Worm (Caenorhabditis elegans): ENCODE measurements around the gene chup-1.

DNA sequence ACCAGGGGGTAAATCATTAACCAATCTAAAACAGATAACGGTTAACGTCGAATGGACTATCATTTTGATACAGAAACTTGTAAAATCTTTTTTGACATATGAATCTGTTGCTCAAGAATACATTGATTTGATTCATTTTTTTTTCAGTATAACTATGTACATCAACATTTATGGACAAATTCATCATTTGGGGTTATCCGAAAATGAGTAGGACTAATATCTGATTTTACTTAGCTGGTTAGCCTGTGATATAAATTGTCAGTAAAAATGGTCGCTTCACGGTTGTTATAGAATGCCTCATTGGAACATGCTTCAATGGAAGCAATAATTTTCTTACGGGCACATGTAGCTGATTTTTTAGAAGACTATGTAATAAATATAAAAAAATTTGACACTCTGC, 5.7 kb downstream of the chup-1 start:
- no peak for TF ChIP-seq R02D3.7 (tag; optimal IDR thresholded peaks at IDR 0.05)
- TF ChIP-seq lin-15B (tag; optimal IDR thresholded peaks at IDR 0.05), result no peak
- no peak for TF ChIP-seq nfya-1 (tag; optimal IDR thresholded peaks at IDR 0.05; ENCODE audit: insufficient read depth)
- TF ChIP-seq egl-27 (tag; optimal IDR thresholded peaks at IDR 0.05), result no peak
- TF ChIP-seq unc-39 (tag; optimal IDR thresholded peaks at IDR 0.05), result no peak
- no peak for TF ChIP-seq zag-1 (tag; optimal IDR thresholded peaks at IDR 0.05)
- no peak for TF ChIP-seq fkh-10 (GFP tag; optimal IDR thresholded peaks at IDR 0.05)
- TF ChIP-seq elt-1 (tag; optimal IDR thresholded peaks at IDR 0.05), result no peak
- TF ChIP-seq ztf-4 (tag; optimal IDR thresholded peaks at IDR 0.05), result no peak
- TF ChIP-seq nhr-11 (tag; optimal IDR thresholded peaks at IDR 0.05), result no peak
- no peak for TF ChIP-seq snpc-4 (tag; optimal IDR thresholded peaks at IDR 0.05)
- TF ChIP-seq pha-4 (tag; optimal IDR thresholded peaks at IDR 0.05), result no peak
- TF ChIP-seq elt-3 (tag; optimal IDR thresholded peaks at IDR 0.05), result no peak
